Fruit fly (Drosophila melanogaster): ENCODE data around the gene CG14573.

The CG14573 gene

DNA sequence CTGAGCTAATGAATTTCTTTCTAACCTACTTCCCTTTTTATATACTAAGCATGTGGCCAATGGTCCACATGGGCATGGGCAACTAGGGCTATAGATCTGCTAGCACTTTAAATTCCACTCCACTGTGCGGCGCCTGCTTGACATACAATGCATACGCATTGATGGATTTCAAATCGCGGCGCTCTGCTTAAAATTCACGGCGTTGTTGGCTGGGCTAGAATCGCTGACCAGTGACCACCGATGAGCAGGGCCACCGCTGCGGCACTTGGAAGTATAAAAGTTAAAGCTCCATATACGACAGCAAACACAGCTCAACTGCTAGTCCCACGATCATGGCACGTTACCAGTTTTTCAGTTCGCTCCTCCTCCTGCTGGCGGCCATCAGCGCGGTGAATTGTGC is at the start of gene CG14573:
CG14573 (plus strand) TSS at position 301 of the 400 bp plus-strand sequence.
- no peak for TF ChIP-seq noc (tag; optimal IDR thresholded peaks at IDR 0.05)

DNA sequence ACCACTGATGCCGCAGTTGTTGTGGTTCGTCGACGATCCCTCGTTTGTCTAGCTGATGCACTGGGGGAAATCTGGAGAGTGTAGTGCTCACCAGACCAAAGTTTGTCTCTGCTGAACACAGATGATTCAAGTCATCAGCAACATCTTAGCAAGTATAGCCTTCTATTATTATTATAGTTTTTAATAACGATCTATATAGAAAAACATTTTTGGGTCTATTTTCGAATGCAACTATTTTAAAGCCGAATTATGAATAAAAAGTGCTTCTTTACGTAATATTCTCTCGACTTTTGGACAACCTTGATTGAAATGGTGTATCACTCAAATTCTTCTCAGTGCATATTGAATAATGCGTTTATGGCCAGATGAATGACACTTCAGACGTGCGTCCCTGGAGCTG is 48.1 kb upstream of the CG14573 start:
- TF ChIP-seq noc (tag; optimal IDR thresholded peaks at IDR 0.05): no peak

DNA sequence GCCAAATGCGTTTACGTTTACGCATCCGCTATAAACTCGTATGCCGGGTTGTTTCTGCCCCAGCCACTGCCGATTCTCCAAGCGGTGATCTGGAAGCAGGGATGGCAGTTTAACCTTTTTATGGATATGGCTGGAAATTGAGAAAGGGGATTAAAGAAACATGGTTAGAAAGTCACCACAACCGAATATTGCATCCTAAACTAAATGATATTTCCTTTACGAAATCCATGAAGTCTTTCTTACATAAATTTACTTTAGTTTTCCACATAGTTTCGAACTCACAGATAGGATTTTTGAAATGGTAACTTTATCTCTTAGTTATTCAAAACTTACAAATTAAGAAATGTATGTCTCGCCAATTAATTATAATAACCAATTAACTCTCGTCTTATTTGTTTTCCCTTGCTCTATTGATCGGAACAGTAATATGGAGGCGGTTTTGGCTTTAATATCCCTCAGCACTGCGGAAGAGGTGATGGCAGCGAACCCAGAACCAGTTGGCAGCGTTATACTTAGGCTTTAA is 45.2 kb upstream of the CG14573 start:
- TF ChIP-seq noc (tag; optimal IDR thresholded peaks at IDR 0.05): no peak

DNA sequence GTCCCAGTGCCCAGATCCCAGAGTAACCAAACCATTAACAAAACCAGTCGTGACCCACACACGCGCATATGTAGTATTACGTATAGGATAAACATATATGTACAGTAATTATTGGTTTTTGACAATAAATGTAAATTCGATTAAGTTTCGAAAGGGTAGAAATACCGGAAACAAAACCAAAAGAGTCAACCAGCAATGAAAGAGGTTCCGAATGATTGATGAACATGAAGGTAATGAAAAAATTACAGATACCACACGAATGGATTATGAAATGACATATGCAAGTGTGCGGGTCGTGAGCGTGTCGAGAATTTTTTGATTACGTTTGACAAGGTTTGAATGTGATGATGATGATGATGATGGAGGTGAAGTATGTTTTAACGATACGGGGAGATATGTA is 39.3 kb upstream of the CG14573 start:
- no peak for TF ChIP-seq noc (tag; optimal IDR thresholded peaks at IDR 0.05)

DNA sequence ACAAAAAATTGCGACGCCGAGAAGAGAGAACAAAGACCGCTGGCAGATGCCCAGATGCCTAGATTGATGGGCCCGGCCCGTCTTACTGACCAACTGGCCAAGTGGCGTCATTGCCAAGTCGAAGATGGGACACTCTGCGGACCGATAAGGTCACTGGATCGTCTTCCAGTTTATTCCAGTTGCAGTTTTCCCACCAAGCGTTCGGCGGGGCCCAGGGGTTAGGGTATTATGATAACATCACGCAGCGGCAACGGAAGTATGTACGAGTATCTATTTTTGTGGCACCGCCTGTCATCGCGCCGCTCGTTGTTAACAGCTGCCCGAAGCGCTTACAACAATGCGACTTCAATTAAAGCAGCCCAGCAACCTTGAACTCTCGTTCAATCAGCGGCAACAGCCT is 33.8 kb upstream of the CG14573 start:
- no peak for TF ChIP-seq noc (tag; optimal IDR thresholded peaks at IDR 0.05)

DNA sequence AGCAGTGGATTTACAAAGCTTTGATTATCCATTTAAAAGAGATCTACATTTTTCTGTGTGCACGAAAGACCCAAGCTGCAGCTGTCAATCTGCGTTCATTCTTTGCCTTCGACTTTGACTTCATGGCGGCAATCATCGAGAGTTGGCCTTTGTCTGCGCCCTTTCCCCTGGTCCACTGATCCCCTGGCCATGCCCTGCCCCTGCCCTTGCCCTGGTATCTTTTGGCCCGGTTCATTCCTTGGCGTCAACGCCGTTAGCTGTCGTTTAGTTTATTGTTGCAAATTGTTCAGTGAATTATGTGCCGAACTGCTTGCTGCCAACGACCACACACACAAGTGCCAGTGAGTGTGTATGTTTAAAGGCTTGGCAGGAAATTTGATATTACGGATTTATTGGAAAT is 33.0 kb upstream of the CG14573 start:
- TF ChIP-seq noc (tag; optimal IDR thresholded peaks at IDR 0.05): no peak

DNA sequence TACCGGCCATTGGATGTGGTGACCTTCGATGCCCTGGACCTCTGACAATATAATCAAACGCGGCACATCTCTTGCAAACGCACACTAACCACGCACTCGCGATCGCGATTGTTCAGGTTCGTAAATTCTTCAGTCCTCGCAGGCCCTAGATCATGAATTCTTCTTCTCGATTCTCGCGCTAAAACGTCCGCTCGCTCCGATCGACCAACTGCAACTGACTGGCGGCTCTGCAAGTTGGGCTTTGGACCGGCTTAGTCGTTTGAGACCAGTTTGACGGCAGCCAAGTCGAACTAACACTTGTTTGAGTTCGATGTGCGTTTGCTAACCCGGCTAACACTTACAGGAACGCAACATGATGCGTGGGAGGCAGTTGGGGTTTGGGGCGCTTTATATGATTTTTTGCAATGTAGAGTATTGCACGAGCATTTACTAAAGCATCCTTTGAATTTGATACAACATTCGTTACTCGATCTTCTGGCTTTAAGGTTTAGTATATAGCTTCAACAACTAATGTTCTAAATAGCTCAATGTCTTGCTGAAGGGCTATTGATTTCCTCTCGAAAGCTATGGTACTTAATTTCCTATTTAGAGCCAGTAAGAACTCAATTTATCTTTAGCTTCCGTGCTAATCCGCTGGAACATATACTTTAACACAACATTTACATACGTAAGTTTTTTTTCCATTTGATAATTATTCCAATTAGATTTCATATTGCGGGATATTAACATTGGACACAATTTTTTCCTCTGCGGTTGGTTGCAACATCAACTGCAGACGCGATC is 27.6 kb upstream of the CG14573 start, which contains the start of gene CG32447:
CG32447 (minus strand) TSS at position 222 of the 783 bp plus-strand sequence.
- TF ChIP-seq noc (tag; optimal IDR thresholded peaks at IDR 0.05): no peak

DNA sequence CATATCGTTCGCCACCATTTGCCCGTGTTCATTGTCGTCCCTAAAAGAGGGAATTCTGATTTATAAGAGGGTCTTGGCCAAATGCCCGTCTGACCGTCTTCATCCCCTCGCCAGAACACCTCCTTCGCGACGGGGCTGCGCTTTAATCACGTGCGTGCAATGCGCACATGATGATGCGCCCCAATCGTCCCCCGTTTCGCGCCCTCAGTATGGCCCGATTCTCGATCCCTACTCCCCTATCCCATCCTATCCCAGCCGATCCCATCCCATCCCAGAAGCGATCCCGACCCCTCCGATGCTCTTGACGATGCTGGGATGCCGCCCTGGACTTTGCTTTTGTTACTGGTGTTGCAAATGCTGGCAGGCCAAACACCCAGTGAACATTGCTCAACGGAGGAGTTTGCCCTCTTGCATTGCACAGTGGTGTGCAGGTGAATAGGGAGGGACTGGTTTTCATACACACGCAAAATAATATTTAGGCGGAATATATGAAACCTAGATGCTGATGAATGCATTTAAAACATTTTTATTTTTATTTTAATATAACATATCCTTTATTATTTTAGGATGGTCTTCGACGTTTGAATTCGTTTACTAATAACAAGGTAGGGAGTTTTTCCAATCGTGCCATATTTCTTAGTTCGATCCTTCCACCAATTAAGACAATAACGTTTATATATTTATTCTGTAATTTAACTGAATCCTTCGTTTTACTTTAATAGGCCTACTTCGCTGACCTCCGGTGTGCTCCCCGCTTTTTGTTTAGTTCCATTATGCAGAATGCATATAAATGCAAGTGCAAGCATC is 23.9 kb upstream of the CG14573 start:
- TF ChIP-seq noc (tag; optimal IDR thresholded peaks at IDR 0.05): no peak

DNA sequence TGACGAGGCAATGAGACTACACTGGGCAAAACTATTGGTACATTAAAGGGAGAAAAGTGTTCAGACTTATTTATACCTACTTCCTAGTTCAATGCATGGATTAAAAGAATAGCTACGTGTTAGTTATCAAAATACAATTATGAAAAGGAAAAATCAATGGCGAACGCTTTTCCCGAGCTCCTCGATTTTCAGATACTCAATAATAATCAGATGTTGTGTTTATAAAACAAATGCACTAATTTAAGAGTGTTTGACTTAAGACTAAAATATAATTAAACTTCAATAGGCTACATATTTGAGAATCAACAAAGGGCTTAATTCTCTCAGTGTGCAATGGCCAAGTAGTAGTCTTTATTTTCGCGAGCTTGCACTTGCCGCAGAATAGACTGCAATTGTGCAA is 17.9 kb upstream of the CG14573 start:
- TF ChIP-seq noc (tag; optimal IDR thresholded peaks at IDR 0.05): no peak

DNA sequence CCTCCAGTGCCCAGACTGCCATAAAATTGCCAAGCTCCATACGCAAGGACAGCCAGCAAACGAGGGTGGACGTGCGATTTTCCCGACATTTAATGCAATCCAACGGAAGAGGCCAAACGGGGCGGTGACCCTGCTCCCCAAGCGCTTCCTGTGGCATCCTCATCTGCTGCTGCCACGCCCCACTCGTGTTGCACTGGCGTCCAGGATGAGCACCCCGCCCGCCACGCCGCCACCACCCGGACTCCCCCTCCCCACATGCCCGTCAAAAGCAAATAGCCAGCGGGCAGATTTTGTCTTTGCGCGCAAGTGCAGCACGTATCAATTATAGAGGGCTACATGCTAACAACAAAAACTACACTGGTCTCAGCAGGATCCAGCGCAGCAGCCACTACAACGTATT is 15.7 kb upstream of the CG14573 start:
- no peak for TF ChIP-seq noc (tag; optimal IDR thresholded peaks at IDR 0.05)

DNA sequence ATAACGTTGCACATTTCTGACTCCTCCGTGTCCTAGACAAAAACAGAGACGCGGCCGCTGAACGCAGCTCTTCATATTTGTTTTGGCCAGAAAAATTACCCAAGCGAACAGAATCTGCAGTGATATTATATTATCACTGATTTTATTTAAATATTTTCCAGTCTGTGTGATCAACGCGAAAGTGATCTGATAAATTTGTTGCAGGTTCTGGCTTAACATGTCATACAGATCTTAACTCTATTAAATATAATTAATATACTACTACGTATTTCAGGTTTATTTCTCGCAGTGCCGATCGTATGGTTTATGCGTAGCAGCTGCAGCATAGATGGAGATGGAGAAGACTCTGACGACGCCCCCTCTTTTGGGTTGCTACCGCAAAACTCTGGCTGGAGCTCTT is 13.0 kb upstream of the CG14573 start:
- no peak for TF ChIP-seq noc (tag; optimal IDR thresholded peaks at IDR 0.05)

DNA sequence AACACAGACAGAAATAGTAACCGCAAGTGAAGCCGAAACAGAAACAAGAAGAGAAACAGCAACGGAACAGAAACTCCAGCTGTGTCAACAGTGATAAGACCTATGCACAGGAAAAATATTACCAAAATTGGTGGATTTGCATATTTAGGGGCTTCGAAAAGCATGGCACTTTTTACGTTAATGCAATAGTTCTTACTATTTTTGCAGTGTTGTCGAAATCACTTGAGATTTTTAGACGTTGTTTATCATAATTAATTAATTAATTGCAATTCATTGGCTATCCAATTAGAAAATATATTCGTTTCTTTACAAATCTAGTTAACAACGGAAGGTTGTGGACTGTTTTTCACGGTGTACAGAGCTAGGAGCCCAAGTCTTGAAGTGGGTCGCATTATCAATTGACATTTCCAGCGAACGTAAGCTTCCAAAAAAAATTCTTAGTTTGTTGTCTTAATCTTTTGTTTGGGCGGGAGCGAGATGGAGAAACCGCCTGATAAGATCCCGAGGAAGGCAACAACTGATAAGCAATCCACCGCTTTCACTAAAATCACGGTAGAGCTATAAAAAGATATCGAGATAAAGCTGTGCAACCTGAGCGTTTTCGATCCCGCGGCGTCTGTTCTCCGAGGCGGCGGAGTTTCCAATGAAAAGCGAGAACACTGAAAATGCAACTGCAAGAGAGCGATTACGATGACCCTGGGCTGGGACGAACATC is 6.7 kb upstream of the CG14573 start:
- TF ChIP-seq noc (tag; optimal IDR thresholded peaks at IDR 0.05): no peak

DNA sequence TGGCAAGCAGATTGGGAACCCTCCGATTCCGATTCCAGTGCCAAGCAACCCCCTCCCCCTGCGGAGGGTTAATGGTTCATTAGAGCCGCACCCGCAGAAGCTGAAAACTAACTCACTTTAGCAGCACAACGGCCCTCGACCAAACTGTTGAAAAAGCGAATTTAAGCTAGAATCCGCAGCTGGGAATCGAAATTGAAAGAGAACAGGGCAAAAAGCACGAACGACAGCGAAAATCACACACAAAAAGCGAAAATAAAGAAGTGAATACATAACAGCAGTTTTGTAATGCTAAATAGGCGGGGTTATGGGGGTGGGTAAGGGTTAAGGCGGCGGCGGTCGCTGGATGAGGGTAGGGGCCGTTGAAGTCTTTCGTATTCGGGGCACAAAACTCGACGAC is 6.2 kb upstream of the CG14573 start:
- TF ChIP-seq noc (tag; optimal IDR thresholded peaks at IDR 0.05): no peak

DNA sequence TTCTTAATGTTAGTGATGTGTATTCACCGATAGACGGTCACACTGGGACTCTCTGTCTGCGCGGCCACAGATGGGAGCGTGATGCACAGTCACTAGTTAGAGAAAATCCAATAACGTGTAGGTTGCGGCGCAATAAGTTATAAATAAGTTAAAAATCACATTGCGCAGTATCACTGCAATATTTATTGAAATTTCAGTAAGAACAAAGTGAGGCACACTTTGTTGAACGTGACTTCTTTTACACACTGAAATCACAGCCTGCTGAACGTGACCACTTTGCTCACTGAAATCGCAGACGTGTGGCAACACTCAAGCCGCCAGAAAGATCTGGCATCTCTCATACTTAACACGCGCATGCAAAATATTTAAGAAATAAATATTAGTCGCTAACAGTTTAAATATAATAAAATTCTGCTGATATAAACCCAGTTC is 5.3 kb upstream of the CG14573 start, which contains the start of the genes CG11247 and Polr2H:
CG11247 (minus strand) TSS at position 191 of the 432 bp plus-strand sequence.
Polr2H (plus strand) TSS at position 317 of the 432 bp plus-strand sequence.
- TF ChIP-seq noc (tag; optimal IDR thresholded peaks at IDR 0.05): peak; percentile 62

DNA sequence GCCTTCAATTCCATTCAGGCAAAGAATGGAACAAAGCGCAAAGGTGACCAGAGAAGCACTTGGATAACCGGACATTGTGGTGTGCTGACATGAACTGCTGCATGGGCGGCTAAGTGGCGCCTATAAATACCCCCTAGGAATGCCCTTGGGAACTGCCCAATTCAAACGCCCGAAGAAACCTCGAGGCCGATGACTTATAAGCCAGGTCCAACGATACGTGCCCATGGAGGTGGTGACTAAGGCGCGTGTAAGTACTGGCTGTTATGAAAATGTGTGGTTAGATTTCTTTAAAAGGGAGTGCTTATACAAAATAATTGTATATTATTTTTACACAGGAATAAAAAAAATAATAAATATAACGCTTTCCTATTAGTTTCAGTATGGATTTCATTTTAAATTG is 3.5 kb upstream of the CG14573 start, which contains the start of gene CG14570:
CG14570 (minus strand) TSS at position 101 of the 400 bp plus-strand sequence.
- no peak for TF ChIP-seq noc (tag; optimal IDR thresholded peaks at IDR 0.05)

DNA sequence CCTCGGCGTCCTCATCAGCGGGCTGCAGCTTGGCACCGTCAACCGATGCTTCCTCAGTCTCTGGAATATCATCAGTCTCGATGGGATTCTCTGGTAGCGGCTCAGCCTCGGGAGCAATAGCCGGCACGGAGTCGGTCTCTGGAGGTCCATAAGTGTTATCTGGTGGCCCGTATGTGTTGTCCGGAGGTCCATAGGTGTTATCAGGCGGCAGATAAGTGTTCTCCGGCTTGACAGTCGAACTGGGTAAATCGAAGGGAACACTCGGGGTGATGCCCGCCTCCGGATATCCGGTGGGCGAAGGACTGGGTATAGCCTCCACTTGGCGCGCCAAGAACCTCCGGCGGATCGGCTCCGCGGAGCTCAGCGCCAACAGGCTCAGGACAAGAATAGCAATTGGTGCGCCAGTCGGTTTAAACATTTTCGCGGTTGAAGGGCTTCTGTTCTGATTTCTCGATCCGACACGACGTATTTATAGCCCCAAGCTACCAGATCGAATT is 2.7 kb upstream of the CG14573 start, which contains the start of gene CG14569:
CG14569 (minus strand) TSS at position 447 of the 497 bp plus-strand sequence.
- TF ChIP-seq noc (tag; optimal IDR thresholded peaks at IDR 0.05): no peak

Data from whole organism, larva.